Fruit fly (Drosophila melanogaster): Measurements from ENCODE around the gene CG12795.

- TF ChIP-seq CG8478 (optimal IDR thresholded peaks at IDR 0.05) (no peak), CTCF (optimal IDR thresholded peaks at IDR 0.05) (no peak)
Observed at dm6 chr2L:3445655-3446054, 6.6 kb upstream of the CG12795 start, which contains the start of gene CG2772.
